Fruit fly (Drosophila melanogaster) whole organism, prepupa: Measurements from ENCODE around the gene CG14694.
A peak's percentile ranks its signal among the peaks of the same experiment; 100 is the strongest.

Source experiments
- Blimp-1 ChIP-seq: fragments of 200-800 bp; sonication (Bioruptor generic); optimal IDR thresholded peaks from 3 replicates; lab custom pipeline; 2017; ENCODE audit warnings: missing biosample characterization, missing genetic modification characterization, mild to moderate bottlenecking, moderate library complexity, missing genetic modification reagents
- CG10669 ChIP-seq: fragments of 200-800 bp; sonication (Bioruptor generic); optimal IDR thresholded peaks from 3 replicates; lab custom pipeline; 2018; ENCODE audit warnings: missing biosample characterization, mild to moderate bottlenecking, missing genetic modification characterization, moderate library complexity
- CG11294 ChIP-seq: fragments of 200-800 bp; sonication (Bioruptor generic); IDR thresholded peaks from 2 replicates; pipeline ENCODE4 v1.3.6; 2022; ENCODE audit warnings: missing biosample characterization, missing genetic modification characterization
- CG11762 ChIP-seq: fragments of 200-800 bp; sonication (Bioruptor generic); optimal IDR thresholded peaks from 3 replicates; lab custom pipeline; 2016; ENCODE audit warnings: missing biosample characterization, missing genetic modification characterization; ENCODE audit not compliant: insufficient read depth
- CG11902 ChIP-seq: fragments of 200-800 bp; sonication (Bioruptor generic); optimal IDR thresholded peaks from 3 replicates; lab custom pipeline; 2016; ENCODE audit warnings: missing biosample characterization, missing genetic modification characterization
- CG15336 ChIP-seq: fragments of 200-800 bp; sonication (Bioruptor generic); IDR thresholded peaks from 2 replicates; pipeline ENCODE4 v1.3.6; 2022; ENCODE audit warnings: missing biosample characterization, missing genetic modification characterization
- CG16779 ChIP-seq: fragments of 200-800 bp; sonication (Bioruptor generic); optimal IDR thresholded peaks from 3 replicates; lab custom pipeline; 2017; ENCODE audit warnings: missing biosample characterization, mild to moderate bottlenecking, missing genetic modification characterization
- CG3032 ChIP-seq: fragments of 200-800 bp; optimal IDR thresholded peaks from 2 replicates; lab custom pipeline; 2019; ENCODE audit warnings: missing biosample characterization, mild to moderate bottlenecking, missing genetic modification characterization, moderate library complexity
- CG34406 ChIP-seq: fragments of 200-800 bp; sonication (Bioruptor generic); optimal IDR thresholded peaks from 3 replicates; lab custom pipeline; 2016; ENCODE audit warnings: missing biosample characterization, missing genetic modification characterization
- CG3919 ChIP-seq: fragments of 200-800 bp; sonication (Bioruptor generic); optimal IDR thresholded peaks from 3 replicates; lab custom pipeline; 2016; ENCODE audit warnings: missing biosample characterization, missing genetic modification characterization
- CG4318 ChIP-seq: fragments of 200-800 bp; sonication (Bioruptor generic); optimal IDR thresholded peaks from 3 replicates; lab custom pipeline; 2017; ENCODE audit warnings: missing biosample characterization, mild to moderate bottlenecking, missing genetic modification characterization
- CG6792 ChIP-seq: fragments of 200-800 bp; sonication (Bioruptor generic); optimal IDR thresholded peaks from 3 replicates; lab custom pipeline; 2016; ENCODE audit warnings: missing biosample characterization, missing genetic modification characterization
- CG6808 ChIP-seq: fragments of 200-800 bp; sonication (Bioruptor generic); optimal IDR thresholded peaks from 3 replicates; lab custom pipeline; 2017; ENCODE audit warnings: missing biosample characterization, missing genetic modification characterization, mild to moderate bottlenecking, moderate library complexity, missing genetic modification reagents
- CG6854 ChIP-seq: fragments of 200-800 bp; sonication (Bioruptor generic); optimal IDR thresholded peaks from 2 replicates; lab custom pipeline; 2017; ENCODE audit warnings: missing biosample characterization, mild to moderate bottlenecking, missing genetic modification characterization
- CG7368 ChIP-seq: fragments of 200-800 bp; sonication (Bioruptor generic); optimal IDR thresholded peaks from 3 replicates; lab custom pipeline; 2016; ENCODE audit warnings: missing biosample characterization, missing genetic modification characterization
- CG8119 ChIP-seq: fragments of 200-800 bp; sonication (Bioruptor generic); IDR thresholded peaks from 3 replicates; pipeline ENCODE4 v1.3.6; 2022; ENCODE audit warnings: missing biosample characterization, missing genetic modification characterization
- CG8319 ChIP-seq: fragments of 200-800 bp; sonication (Bioruptor generic); optimal IDR thresholded peaks from 3 replicates; lab custom pipeline; 2016; ENCODE audit warnings: missing biosample characterization, missing genetic modification characterization
- CG8632 ChIP-seq: fragments of 200-800 bp; sonication (Bioruptor generic); optimal IDR thresholded peaks from 3 replicates; lab custom pipeline; 2016; ENCODE audit warnings: missing biosample characterization, missing genetic modification characterization
- CG9139 ChIP-seq: fragments of 200-800 bp; sonication (Bioruptor generic); optimal IDR thresholded peaks from 3 replicates; lab custom pipeline; 2017; ENCODE audit warnings: missing biosample characterization, mild to moderate bottlenecking, missing genetic modification characterization
- Eip75B ChIP-seq: fragments of 200-800 bp; sonication (Bioruptor generic); optimal IDR thresholded peaks from 3 replicates; lab custom pipeline; 2016; ENCODE audit warnings: missing biosample characterization, missing genetic modification characterization
- Eip78C ChIP-seq: fragments of 200-800 bp; sonication (Bioruptor generic); peaks from one replicate; lab custom pipeline; 2016; ENCODE audit warnings: missing biosample characterization, missing genetic modification characterization
- Eip93F ChIP-seq: fragments of 200-800 bp; sonication (Bioruptor generic); optimal IDR thresholded peaks from 2 replicates; lab custom pipeline; 2016; ENCODE audit warnings: missing biosample characterization, mild to moderate bottlenecking, missing genetic modification characterization
- Ets21C ChIP-seq: fragments of 200-800 bp; sonication (Bioruptor generic); optimal IDR thresholded peaks from 3 replicates; lab custom pipeline; 2016; ENCODE audit warnings: missing biosample characterization, missing genetic modification characterization
- Ets96B ChIP-seq: fragments of 200-800 bp; optimal IDR thresholded peaks from 2 replicates; lab custom pipeline; 2019; ENCODE audit warnings: missing biosample characterization, mild to moderate bottlenecking, missing genetic modification characterization, moderate library complexity
- Gug ChIP-seq: fragments of 200-800 bp; sonication (Bioruptor generic); IDR thresholded peaks from 2 replicates; pipeline ENCODE4 v1.3.6; 2022; ENCODE audit warnings: missing biosample characterization, missing genetic modification characterization
- Hr38 ChIP-seq: sonication (Bioruptor generic); optimal IDR thresholded peaks from 2 replicates; lab custom pipeline; 2016; ENCODE audit warnings: missing biosample characterization, missing genetic modification characterization
- Hr39 ChIP-seq: fragments of 200-800 bp; sonication (Bioruptor generic); optimal IDR thresholded peaks from 2 replicates; lab custom pipeline; 2016; ENCODE audit warnings: missing biosample characterization, missing genetic modification characterization
- Hr4 ChIP-seq: fragments of 200-800 bp; sonication (Bioruptor generic); optimal IDR thresholded peaks from 3 replicates; lab custom pipeline; 2016; ENCODE audit warnings: missing biosample characterization, missing genetic modification characterization
- Met ChIP-seq: fragments of 200-800 bp; sonication (Bioruptor generic); optimal IDR thresholded peaks from 3 replicates; lab custom pipeline; 2016; ENCODE audit warnings: missing biosample characterization, missing genetic modification characterization
- OdsH ChIP-seq: fragments of 200-800 bp; sonication (Bioruptor generic); optimal IDR thresholded peaks from 3 replicates; lab custom pipeline; 2016; ENCODE audit warnings: missing biosample characterization, missing genetic modification characterization
- Sox102F ChIP-seq: fragments of 200-800 bp; sonication (Bioruptor generic); optimal IDR thresholded peaks from 2 replicates; lab custom pipeline; 2016; ENCODE audit warnings: missing biosample characterization, mild to moderate bottlenecking, missing genetic modification characterization
- Sox14 ChIP-seq: fragments of 200-800 bp; sonication (Bioruptor generic); optimal IDR thresholded peaks from 3 replicates; lab custom pipeline; 2016; ENCODE audit warnings: missing biosample characterization, missing genetic modification characterization
- acj6 ChIP-seq: fragments of 200-800 bp; sonication (Bioruptor generic); optimal IDR thresholded peaks from 3 replicates; lab custom pipeline; 2016; ENCODE audit warnings: missing biosample characterization, missing genetic modification characterization
- cyc ChIP-seq: fragments of 200-800 bp; sonication (Bioruptor generic); optimal IDR thresholded peaks from 3 replicates; lab custom pipeline; 2016; ENCODE audit warnings: missing biosample characterization, missing genetic modification characterization
- dac ChIP-seq: fragments of 200-800 bp; sonication (Bioruptor generic); optimal IDR thresholded peaks from 2 replicates; lab custom pipeline; 2017; ENCODE audit warnings: missing biosample characterization, mild to moderate bottlenecking, missing genetic modification characterization
- dsx ChIP-seq: fragments of 200-800 bp; optimal IDR thresholded peaks from 3 replicates; lab custom pipeline; 2019; ENCODE audit warnings: missing biosample characterization, mild to moderate bottlenecking, missing genetic modification characterization, moderate library complexity; ENCODE audit not compliant: poor library complexity, severe bottlenecking
- eg ChIP-seq: fragments of 200-800 bp; sonication (Bioruptor generic); IDR thresholded peaks from 3 replicates; pipeline ENCODE4 v1.3.6; 2022; ENCODE audit warnings: missing biosample characterization, missing genetic modification characterization
- esn ChIP-seq: fragments of 200-800 bp; sonication (Bioruptor generic); optimal IDR thresholded peaks from 2 replicates; lab custom pipeline; 2016; ENCODE audit warnings: missing biosample characterization, mild to moderate bottlenecking, missing genetic modification characterization, moderate library complexity
- fd85E ChIP-seq: fragments of 200-800 bp; sonication (Bioruptor generic); optimal IDR thresholded peaks from 3 replicates; lab custom pipeline; 2016; ENCODE audit warnings: missing biosample characterization, missing genetic modification characterization
- fkh ChIP-seq: fragments of 200-800 bp; sonication (Bioruptor generic); optimal IDR thresholded peaks from 3 replicates; lab custom pipeline; 2017; ENCODE audit warnings: missing biosample characterization, mild to moderate bottlenecking, missing genetic modification characterization, moderate library complexity
- lz ChIP-seq: fragments of 200-800 bp; sonication (Bioruptor generic); optimal IDR thresholded peaks from 3 replicates; lab custom pipeline; 2016; ENCODE audit warnings: missing biosample characterization, missing genetic modification characterization
- net ChIP-seq: fragments of 200-800 bp; sonication (Bioruptor generic); optimal IDR thresholded peaks from 3 replicates; lab custom pipeline; 2016; ENCODE audit warnings: missing biosample characterization, missing genetic modification characterization
- pdm3 ChIP-seq: fragments of 200-800 bp; sonication (Bioruptor generic); optimal IDR thresholded peaks from 3 replicates; lab custom pipeline; 2016; ENCODE audit warnings: missing biosample characterization, missing genetic modification characterization
- salr ChIP-seq, 2 experiments: fragments of 200-800 bp; sonication (Bioruptor generic); optimal IDR thresholded peaks; 3 replicates each; lab custom pipeline; 2016 to 2018; ENCODE audit warnings: missing biosample characterization in 2 of 2, missing genetic modification characterization in 2 of 2, mild to moderate bottlenecking in 1 of 2
- spab ChIP-seq: fragments of 200-800 bp; sonication (Bioruptor generic); optimal IDR thresholded peaks from 2 replicates; lab custom pipeline; 2017; ENCODE audit warnings: missing biosample characterization, mild to moderate bottlenecking, missing genetic modification characterization, missing genetic modification reagents
- svp ChIP-seq: fragments of 200-800 bp; sonication (Bioruptor generic); peaks from one replicate; lab custom pipeline; 2016; ENCODE audit warnings: missing biosample characterization, missing genetic modification characterization
- vri ChIP-seq: fragments of 200-800 bp; sonication (Bioruptor generic); optimal IDR thresholded peaks from 3 replicates; lab custom pipeline; 2016; ENCODE audit warnings: missing biosample characterization, mild to moderate bottlenecking, missing genetic modification characterization

Gene CG14694

DNA sequence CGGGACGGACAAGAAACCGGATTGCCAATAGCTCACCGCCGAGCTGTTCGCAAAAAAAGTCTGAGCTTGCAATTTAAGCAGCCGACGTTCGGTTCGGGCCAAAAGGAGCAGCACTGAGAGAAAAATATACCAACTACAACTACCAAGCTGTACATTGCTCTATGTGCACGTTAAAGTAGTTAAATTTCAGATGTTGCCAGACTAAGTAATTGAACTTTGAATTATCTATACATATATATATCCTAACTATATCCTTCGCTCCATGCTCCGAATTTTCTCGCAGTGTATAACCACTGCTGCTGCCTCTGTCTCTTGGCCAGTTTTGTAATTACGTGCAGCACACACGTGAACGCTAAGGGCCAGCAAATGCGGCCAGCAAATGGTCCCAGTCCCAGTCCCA is 24.7 kb downstream of the CG14694 start (continued):
- peak; percentile 95 for TF ChIP-seq spab (GFP tag; lab: Kevin White, UChicago)
- peak; percentile 94 for TF ChIP-seq vri (GFP tag; lab: Kevin White, UChicago)
- peak; percentile 98 for TF ChIP-seq Eip93F (GFP tag; lab: Kevin White, UChicago)
- TF ChIP-seq Sox14 (GFP tag; lab: Kevin White, UChicago), result peak; percentile 90
- TF ChIP-seq Ets21C (GFP tag; lab: Kevin White, UChicago), result peak; percentile 86
- TF ChIP-seq fkh (GFP tag; lab: Kevin White, UChicago), result no peak
- peak; percentile 94 for TF ChIP-seq CG16779 (tag; lab: Kevin White, UChicago)
- TF ChIP-seq net (GFP tag; lab: Kevin White, UChicago), result peak; percentile 95
- peak; percentile 96 for TF ChIP-seq CG6854 (GFP tag; lab: Kevin White, UChicago)
- peak; percentile 88 to 93 for TF ChIP-seq salr (GFP tag; optimal IDR thresholded peaks at IDR 0.05; lab: Kevin White, UChicago)
- TF ChIP-seq Hr39 (GFP tag; lab: Kevin White, UChicago), result peak; percentile 86
- peak; percentile 95 for TF ChIP-seq Hr4
- peak; percentile 99 for TF ChIP-seq Eip78C (GFP tag; lab: Kevin White, UChicago)
- peak; percentile 88 for TF ChIP-seq Gug
- peak; percentile 94 for TF ChIP-seq CG7368 (GFP tag; lab: Kevin White, UChicago)
- peak; percentile 96 for TF ChIP-seq CG6808 (GFP tag; lab: Kevin White, UChicago)
- TF ChIP-seq Met (GFP tag; lab: Kevin White, UChicago), result peak; percentile 94
- peak; percentile 89 for TF ChIP-seq CG11294 (GFP tag; lab: Robert Waterston, UW)
- peak; percentile 97 for TF ChIP-seq OdsH
- peak; percentile 97 for TF ChIP-seq CG15336 (GFP tag; lab: Robert Waterston, UW)
- TF ChIP-seq CG34406 (GFP tag; lab: Kevin White, UChicago), result peak; percentile 95
- peak; percentile 97 for TF ChIP-seq eg (GFP tag; lab: Robert Waterston, UW)
- peak; percentile 97 for TF ChIP-seq CG8119 (GFP tag; lab: Robert Waterston, UW)
- TF ChIP-seq CG9139 (GFP tag; lab: Kevin White, UChicago), result peak; percentile 92
- peak; percentile 99 for TF ChIP-seq svp (GFP tag; lab: Kevin White, UChicago)
- TF ChIP-seq acj6 (GFP tag; lab: Kevin White, UChicago), result peak; percentile 97
- peak; percentile 98 for TF ChIP-seq CG3919 (GFP tag; lab: Kevin White, UChicago)
- TF ChIP-seq Eip75B (GFP tag; lab: Kevin White, UChicago), result peak; percentile 97
- TF ChIP-seq dac, result peak; percentile 92
- TF ChIP-seq CG10669 (GFP tag; lab: Kevin White, UChicago), result peak; percentile 92
- peak; percentile 95 for TF ChIP-seq lz
- peak; percentile 88 for TF ChIP-seq Blimp-1 (GFP tag; lab: Kevin White, UChicago)
- TF ChIP-seq, all 60 proteins: peak for 58

DNA sequence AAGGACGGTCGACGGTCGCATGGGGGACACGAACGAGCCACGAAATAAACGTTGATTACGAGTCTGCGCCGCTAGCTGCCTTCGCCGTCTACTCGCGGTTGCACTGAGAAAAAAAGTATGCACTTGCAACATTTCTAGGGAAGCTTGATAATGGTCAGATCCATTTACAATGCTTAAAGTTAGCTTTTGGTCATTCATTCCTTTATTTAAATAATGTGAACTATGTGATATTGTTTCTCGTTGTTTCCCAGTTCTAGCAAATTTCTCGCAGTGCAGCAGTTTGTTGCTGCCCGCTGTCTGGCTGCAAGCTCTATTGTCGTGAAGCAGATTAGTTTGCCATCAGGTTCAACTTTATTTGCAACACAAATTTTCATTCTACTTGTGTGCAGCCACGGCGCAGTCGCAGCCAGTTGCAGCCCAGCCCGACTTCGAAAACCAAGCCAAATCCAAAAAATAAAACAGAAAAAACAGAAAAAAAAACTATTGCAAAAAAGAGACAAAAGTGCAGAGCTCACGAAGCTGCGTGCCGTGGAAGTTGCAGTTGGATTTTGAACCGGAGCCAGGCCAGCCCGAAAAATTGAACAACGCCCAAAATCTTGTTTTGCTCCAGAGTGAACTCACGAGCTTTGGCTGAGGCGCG is 27.0 kb downstream of the CG14694 start:
- TF ChIP-seq CG9139 (GFP tag; lab: Kevin White, UChicago) (peak; percentile 83), CG7368 (GFP tag; lab: Kevin White, UChicago) (peak; percentile 73), Sox14 (GFP tag; lab: Kevin White, UChicago) (peak; percentile 62), CG11902 (peak; percentile 49), pdm3 (GFP tag; lab: Kevin White, UChicago) (peak; percentile 67), CG3032 (tag; lab: Kevin White, UChicago) (peak; percentile 92), CG11294 (GFP tag; lab: Robert Waterston, UW) (peak; percentile 87), Hr38 (GFP tag; lab: Kevin White, UChicago) (no peak), CG8319 (GFP tag; lab: Kevin White, UChicago) (peak; percentile 55), CG15336 (GFP tag; lab: Robert Waterston, UW) (peak; percentile 89), CG6854 (GFP tag; lab: Kevin White, UChicago) (no peak), CG6792 (GFP tag; lab: Kevin White, UChicago) (peak; percentile 43), Ets96B (peak; percentile 93), esn (GFP tag; lab: Kevin White, UChicago) (no peak), net (GFP tag; lab: Kevin White, UChicago) (peak; percentile 55), Eip78C (GFP tag; lab: Kevin White, UChicago) (peak; percentile 94), Eip93F (GFP tag; lab: Kevin White, UChicago) (no peak), dac (peak; percentile 68), CG11762 (GFP tag; lab: Kevin White, UChicago) (peak; percentile 87), Met (GFP tag; lab: Kevin White, UChicago) (peak; percentile 9), CG8632 (GFP tag; lab: Kevin White, UChicago) (peak; percentile 19), Hr4 (peak; percentile 83), dsx (GFP tag; lab: Kevin White, UChicago) (peak; percentile 90), cyc (GFP tag; lab: Kevin White, UChicago) (peak; percentile 43), Sox102F (GFP tag; lab: Kevin White, UChicago) (no peak), fd85E (peak; percentile 4), CG4318 (GFP tag; lab: Kevin White, UChicago) (peak; percentile 76), acj6 (GFP tag; lab: Kevin White, UChicago) (peak; percentile 60), CG6808 (GFP tag; lab: Kevin White, UChicago) (peak; percentile 93)
